Fruit fly (Drosophila melanogaster): ENCODE measurements around the gene CG44325.
A peak's percentile ranks its signal among the peaks of the same experiment; 100 is the strongest.

Gene CG44325

dm6 chrX:9046383-9046941 is 31.8 kb downstream of the CG44325 start:
- peak; percentile 12 for TF ChIP-seq ey (GFP tag; optimal IDR thresholded peaks at IDR 0.05)
- no peak for TF ChIP-seq Dfd (GFP tag; optimal IDR thresholded peaks at IDR 0.05)
- TF ChIP-seq sv (GFP tag; optimal IDR thresholded peaks at IDR 0.05): no peak
- no peak for TF ChIP-seq Jra (GFP tag; optimal IDR thresholded peaks at IDR 0.05)
- TF ChIP-seq psq (GFP tag; optimal IDR thresholded peaks at IDR 0.05): peak; percentile 13
- peak; percentile 28 for TF ChIP-seq fru (GFP tag; optimal IDR thresholded peaks at IDR 0.05)
- TF ChIP-seq Mio (GFP tag; optimal IDR thresholded peaks at IDR 0.05): no peak
- peak; percentile 14 for TF ChIP-seq br (GFP tag; optimal IDR thresholded peaks at IDR 0.05)
- TF ChIP-seq h (GFP tag; optimal IDR thresholded peaks at IDR 0.05): peak; percentile 8
- TF ChIP-seq foxo (GFP tag; optimal IDR thresholded peaks at IDR 0.05): peak in 1 of 2 experiments; percentile 22
- no peak for TF ChIP-seq sage (GFP tag; optimal IDR thresholded peaks at IDR 0.05)
- TF ChIP-seq jim (GFP tag; optimal IDR thresholded peaks at IDR 0.05): no peak

DNA sequence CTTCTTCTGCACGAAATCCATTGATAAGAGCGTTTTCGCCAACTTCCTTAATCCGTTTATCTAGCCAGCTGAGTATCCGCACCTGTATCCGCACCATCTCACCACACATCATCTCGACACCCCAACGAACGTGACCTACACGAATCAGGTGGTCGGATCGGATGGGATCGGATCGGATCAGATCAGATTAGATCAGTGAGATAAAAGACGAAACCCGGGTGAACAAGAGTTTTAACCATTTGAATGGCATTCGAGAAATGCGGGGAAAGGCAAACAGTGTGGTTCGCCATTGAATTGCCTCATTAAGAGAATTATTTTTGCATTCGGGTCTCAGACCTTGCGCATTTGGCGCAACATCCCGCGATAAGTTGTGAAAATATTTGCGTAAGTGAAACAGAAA is 33.4 kb downstream of the CG44325 start:
- peak; percentile 3 for TF ChIP-seq Sp1 (GFP tag; optimal IDR thresholded peaks at IDR 0.05)
- peak; percentile 7 for TF ChIP-seq Hr83 (GFP tag; optimal IDR thresholded peaks at IDR 0.05; ENCODE audit: poor library complexity, severe bottlenecking)
- no peak for TF ChIP-seq Mio (GFP tag; optimal IDR thresholded peaks at IDR 0.05)
- peak; percentile 1 for TF ChIP-seq rgr (GFP tag; optimal IDR thresholded peaks at IDR 0.05)

DNA sequence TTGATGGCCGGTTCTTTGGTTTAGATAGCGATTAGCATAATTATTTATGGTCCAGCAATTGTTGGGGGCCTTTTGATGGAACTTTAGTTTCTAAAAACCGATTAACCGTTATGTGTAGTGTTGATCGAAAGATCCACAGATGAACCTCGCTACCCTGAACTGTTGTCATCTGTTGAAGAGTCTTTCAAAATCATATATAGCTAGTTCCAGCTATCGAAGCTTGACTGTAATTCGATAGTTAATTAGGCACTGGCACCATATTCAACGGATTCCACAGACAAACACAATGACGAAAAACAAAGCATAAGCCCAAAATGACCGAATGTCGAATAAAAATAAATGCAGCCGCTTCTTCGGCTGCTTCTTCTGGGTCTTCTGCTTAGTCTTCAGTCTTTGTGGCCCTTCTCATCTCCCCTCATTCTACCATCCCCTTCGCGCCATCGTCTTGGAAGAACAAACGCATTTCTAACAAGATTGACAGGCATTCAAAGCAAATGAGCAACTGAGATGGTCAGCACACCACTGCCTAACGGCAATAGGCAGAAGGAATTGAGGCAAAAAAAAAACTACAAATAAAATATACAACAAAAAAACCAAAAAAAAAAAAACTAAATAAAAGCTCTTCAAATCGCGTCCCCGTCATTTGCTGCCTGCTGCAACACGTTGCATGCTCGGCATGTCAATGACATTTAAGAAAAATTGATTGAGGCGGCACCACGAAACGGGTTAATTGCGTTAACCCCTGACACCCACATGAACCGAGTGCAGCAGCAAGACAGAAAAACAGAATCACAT is 34.4 kb downstream of the CG44325 start:
- no peak for TF ChIP-seq usp (GFP tag; optimal IDR thresholded peaks at IDR 0.05)
- TF ChIP-seq ey (GFP tag; optimal IDR thresholded peaks at IDR 0.05): no peak
- no peak for TF ChIP-seq Sp1 (GFP tag; optimal IDR thresholded peaks at IDR 0.05)
- no peak for TF ChIP-seq lola (GFP tag; optimal IDR thresholded peaks at IDR 0.05)
- no peak for TF ChIP-seq GATAd (GFP tag; optimal IDR thresholded peaks at IDR 0.05)

dm6 chrX:9042457-9043045 is 35.7 kb downstream of the CG44325 start:
- TF ChIP-seq Mio (GFP tag; optimal IDR thresholded peaks at IDR 0.05) (no peak), h (GFP tag; optimal IDR thresholded peaks at IDR 0.05) (peak; percentile 59), N (GFP tag; optimal IDR thresholded peaks at IDR 0.05) (no peak), Jra (GFP tag; optimal IDR thresholded peaks at IDR 0.05) (no peak), OdsH (GFP tag; optimal IDR thresholded peaks at IDR 0.05) (peak; percentile 27), foxo (GFP tag; optimal IDR thresholded peaks at IDR 0.05) (peak in 1 of 2 experiments; percentile 45), CG9705 (GFP tag; optimal IDR thresholded peaks at IDR 0.05) (no peak), brk (GFP tag; optimal IDR thresholded peaks at IDR 0.05) (no peak), Dfd (GFP tag; optimal IDR thresholded peaks at IDR 0.05) (no peak), dmrt93B (GFP tag; optimal IDR thresholded peaks at IDR 0.05) (no peak), sage (GFP tag; optimal IDR thresholded peaks at IDR 0.05) (no peak), GATAd (GFP tag; optimal IDR thresholded peaks at IDR 0.05) (no peak), tai (GFP tag; optimal IDR thresholded peaks at IDR 0.05) (no peak), Hnf4 (GFP tag; optimal IDR thresholded peaks at IDR 0.05) (peak; percentile 37), lola (GFP tag; optimal IDR thresholded peaks at IDR 0.05) (no peak), usp (GFP tag; optimal IDR thresholded peaks at IDR 0.05) (no peak), Hr78 (GFP tag; optimal IDR thresholded peaks at IDR 0.05) (no peak), dl (GFP tag; optimal IDR thresholded peaks at IDR 0.05; ENCODE audit: insufficient read depth in 1 of 2, partially characterized antibody in 2 of 2) (peak; percentile 78 to 83), sv (GFP tag; optimal IDR thresholded peaks at IDR 0.05) (no peak), Sp1 (GFP tag; optimal IDR thresholded peaks at IDR 0.05) (peak; percentile 0), Vsx2 (GFP tag; optimal IDR thresholded peaks at IDR 0.05; ENCODE audit: partially characterized antibody) (peak; percentile 76), dsf (GFP tag; optimal IDR thresholded peaks at IDR 0.05; ENCODE audit: borderline replicate concordance) (no peak), Dif (GFP tag; optimal IDR thresholded peaks at IDR 0.05; ENCODE audit: partially characterized antibody) (peak; percentile 86), HLH106 (tag; optimal IDR thresholded peaks at IDR 0.05) (peak; percentile 50), Abd-B (GFP tag; optimal IDR thresholded peaks at IDR 0.05) (no peak), CG32264 (GFP tag; optimal IDR thresholded peaks at IDR 0.05) (no peak), CrebA (GFP tag; optimal IDR thresholded peaks at IDR 0.05; ENCODE audit: borderline replicate concordance) (peak; percentile 16), pan (optimal IDR thresholded peaks at IDR 0.05) (no peak), Hr83 (GFP tag; optimal IDR thresholded peaks at IDR 0.05; ENCODE audit: poor library complexity, severe bottlenecking) (peak; percentile 44), ey (GFP tag; optimal IDR thresholded peaks at IDR 0.05) (peak; percentile 40), Rel (GFP tag; optimal IDR thresholded peaks at IDR 0.05) (no peak), Rel (tag; optimal IDR thresholded peaks at IDR 0.05) (no peak), rgr (GFP tag; optimal IDR thresholded peaks at IDR 0.05) (peak; percentile 53), psq (GFP tag; optimal IDR thresholded peaks at IDR 0.05) (no peak), br (GFP tag; optimal IDR thresholded peaks at IDR 0.05) (peak; percentile 35), woc (GFP tag; optimal IDR thresholded peaks at IDR 0.05) (no peak), Myc (optimal IDR thresholded peaks at IDR 0.05) (no peak), jim (GFP tag; optimal IDR thresholded peaks at IDR 0.05) (no peak), fru (GFP tag; optimal IDR thresholded peaks at IDR 0.05) (peak; percentile 67)
